Fruit fly (Drosophila melanogaster) whole organism, embryonic: ENCODE results near the gene CG34292.
A peak's percentile ranks its signal among the peaks of the same experiment; 100 is the strongest.

Experiments
- Abd-B ChIP-seq: fragments of 200-800 bp; sonication (Bioruptor generic); optimal IDR thresholded peaks from 2 replicates; lab custom pipeline; 2018; ENCODE audit warnings: missing biosample characterization, mild to moderate bottlenecking, missing genetic modification characterization, moderate library complexity
- CG12236 ChIP-seq: fragments of 200-800 bp; sonication (Bioruptor generic); optimal IDR thresholded peaks from 2 replicates; lab custom pipeline; 2016; ENCODE audit warnings: missing biosample characterization, missing genetic modification characterization
- CG12942 ChIP-seq: fragments of 200-800 bp; sonication (Bioruptor generic); optimal IDR thresholded peaks from 3 replicates; lab custom pipeline; 2016; ENCODE audit warnings: missing biosample characterization, missing genetic modification characterization
- CG13123 ChIP-seq: fragments of 200-800 bp; sonication (Bioruptor generic); optimal IDR thresholded peaks from 2 replicates; lab custom pipeline; 2016; ENCODE audit warnings: missing biosample characterization, missing genetic modification characterization
- CG13296 ChIP-seq: fragments of 200-800 bp; sonication (Bioruptor generic); optimal IDR thresholded peaks from 3 replicates; lab custom pipeline; 2018; ENCODE audit warnings: missing biosample characterization, mild to moderate bottlenecking, missing genetic modification characterization
- CG15073 ChIP-seq: fragments of 200-800 bp; sonication (Bioruptor generic); optimal IDR thresholded peaks from 2 replicates; lab custom pipeline; 2016; ENCODE audit warnings: missing biosample characterization, missing genetic modification characterization
- CG15514 ChIP-seq: fragments of 200-800 bp; sonication (Bioruptor generic); optimal IDR thresholded peaks from 3 replicates; lab custom pipeline; 2017; ENCODE audit warnings: missing biosample characterization, missing genetic modification characterization, mild to moderate bottlenecking, moderate library complexity, missing genetic modification reagents
- CG1602 ChIP-seq: fragments of 200-800 bp; sonication (Bioruptor generic); optimal IDR thresholded peaks from 3 replicates; lab custom pipeline; 2016; ENCODE audit warnings: missing biosample characterization, missing genetic modification characterization
- CG17361 ChIP-seq: fragments of 200-800 bp; sonication (Bioruptor generic); IDR thresholded peaks from 3 replicates; pipeline ENCODE4 v1.3.6; 2022; ENCODE audit warnings: missing biosample characterization, missing genetic modification characterization
- CG17612 ChIP-seq: fragments of 200-800 bp; sonication (Bioruptor generic); IDR thresholded peaks from 2 replicates; pipeline ENCODE4 v1.3.6; 2022; ENCODE audit warnings: missing biosample characterization, missing genetic modification characterization
- CG1832 ChIP-seq: fragments of 200-800 bp; sonication (Bioruptor generic); optimal IDR thresholded peaks from 2 replicates; lab custom pipeline; 2017; ENCODE audit warnings: missing biosample characterization, mild to moderate bottlenecking, missing genetic modification characterization, inconsistent platforms
- CG2120 ChIP-seq: fragments of 200-800 bp; sonication (Bioruptor generic); optimal IDR thresholded peaks from 3 replicates; lab custom pipeline; 2016; ENCODE audit warnings: missing biosample characterization, missing genetic modification characterization
- CG2199 ChIP-seq: fragments of 200-800 bp; sonication (Bioruptor generic); IDR thresholded peaks from 3 replicates; pipeline ENCODE4 v1.3.6; 2022; ENCODE audit warnings: missing biosample characterization, missing genetic modification characterization
- CG32772 ChIP-seq: fragments of 200-800 bp; sonication (Bioruptor generic); IDR thresholded peaks from 2 replicates; pipeline ENCODE4 v1.3.6; 2022; ENCODE audit warnings: missing biosample characterization, missing genetic modification characterization
- CG33557 ChIP-seq: fragments of 200-800 bp; sonication (Bioruptor generic); optimal IDR thresholded peaks from 2 replicates; lab custom pipeline; 2019; ENCODE audit warnings: missing biosample characterization, mild to moderate bottlenecking, missing genetic modification characterization, moderate library complexity
- CG6272 ChIP-seq: fragments of 200-800 bp; sonication (Bioruptor generic); IDR thresholded peaks from 2 replicates; pipeline ENCODE4 v1.3.6; 2022; ENCODE audit warnings: missing biosample characterization, missing genetic modification characterization
- CG7372 ChIP-seq: fragments of 200-800 bp; sonication (Bioruptor generic); IDR thresholded peaks from 2 replicates; pipeline ENCODE4 v1.3.6; 2022; ENCODE audit warnings: missing biosample characterization, missing genetic modification characterization
- CG7556 ChIP-seq: fragments of 200-800 bp; sonication (Bioruptor generic); optimal IDR thresholded peaks from 2 replicates; lab custom pipeline; 2017; ENCODE audit warnings: missing biosample characterization, mild to moderate bottlenecking, missing genetic modification characterization
- CG7963 ChIP-seq: fragments of 200-800 bp; sonication (Bioruptor generic); IDR thresholded peaks from 3 replicates; pipeline ENCODE4 v1.3.6; 2022; ENCODE audit warnings: missing biosample characterization, missing genetic modification characterization; ENCODE audit not compliant: partially characterized antibody
- CG8924 ChIP-seq: fragments of 200-800 bp; optimal IDR thresholded peaks from 3 replicates; lab custom pipeline; 2019; ENCODE audit warnings: missing biosample characterization, mild to moderate bottlenecking, missing genetic modification characterization, moderate library complexity
- CG8944 ChIP-seq: fragments of 200-800 bp; sonication (Bioruptor generic); optimal IDR thresholded peaks from 3 replicates; lab custom pipeline; 2016; ENCODE audit warnings: missing biosample characterization, missing genetic modification characterization
- Camta ChIP-seq: fragments of 200-800 bp; sonication (Bioruptor generic); optimal IDR thresholded peaks from 2 replicates; lab custom pipeline; 2016; ENCODE audit warnings: missing biosample characterization, missing genetic modification characterization
- Chrac-16 ChIP-seq: fragments of 200-800 bp; sonication (Bioruptor generic); optimal IDR thresholded peaks from 3 replicates; lab custom pipeline; 2016; ENCODE audit warnings: missing biosample characterization, missing genetic modification characterization
- Drgx ChIP-seq: fragments of 200-800 bp; sonication (Bioruptor generic); IDR thresholded peaks from 2 replicates; pipeline ENCODE4 v1.3.6; 2022; ENCODE audit warnings: missing biosample characterization, missing genetic modification characterization
- Fer3 ChIP-seq: fragments of 200-800 bp; sonication (Bioruptor generic); optimal IDR thresholded peaks from 2 replicates; lab custom pipeline; 2018; ENCODE audit warnings: missing biosample characterization, mild to moderate bottlenecking, missing genetic modification characterization, moderate library complexity
- Lhr ChIP-seq: fragments of 200-800 bp; sonication (Bioruptor generic); optimal IDR thresholded peaks from 3 replicates; lab custom pipeline; 2017; ENCODE audit warnings: mild to moderate bottlenecking, missing biosample characterization, missing genetic modification reagents, missing genetic modification characterization
- Med ChIP-seq: fragments of 200-800 bp; sonication (Bioruptor generic); peaks from one replicate; lab custom pipeline; 2016; ENCODE audit warnings: missing biosample characterization, missing genetic modification characterization, mild to moderate bottlenecking, inconsistent platforms, moderate library complexity
- Mrtf ChIP-seq: fragments of 200-800 bp; sonication (Bioruptor generic); IDR thresholded peaks from 3 replicates; pipeline ENCODE4 v1.3.6; 2022; ENCODE audit warnings: missing biosample characterization, missing genetic modification characterization
- Optix ChIP-seq: fragments of 200-800 bp; sonication (Bioruptor generic); IDR thresholded peaks from 3 replicates; pipeline ENCODE4 v1.3.6; 2022; ENCODE audit warnings: missing biosample characterization, missing genetic modification characterization
- Scr ChIP-seq: fragments of 200-800 bp; sonication (Bioruptor generic); IDR thresholded peaks from 2 replicates; pipeline ENCODE4 v1.3.6; 2022; ENCODE audit warnings: missing biosample characterization, missing genetic modification characterization; ENCODE audit not compliant: partially characterized antibody
- Sry-β ChIP-seq: fragments of 200-800 bp; sonication (Bioruptor generic); optimal IDR thresholded peaks from 2 replicates; lab custom pipeline; 2018; ENCODE audit warnings: missing biosample characterization, mild to moderate bottlenecking, missing genetic modification characterization, moderate library complexity
- Vsx1 ChIP-seq: fragments of 200-800 bp; sonication (Bioruptor generic); optimal IDR thresholded peaks from 2 replicates; lab custom pipeline; 2017; ENCODE audit warnings: missing biosample characterization, mild to moderate bottlenecking, missing genetic modification characterization, missing genetic modification reagents
- ash1 ChIP-seq: fragments of 200-800 bp; sonication (Bioruptor generic); optimal IDR thresholded peaks from 2 replicates; lab custom pipeline; 2018; ENCODE audit warnings: missing biosample characterization, mild to moderate bottlenecking, missing genetic modification characterization
- bcd ChIP-seq: fragments of 200-800 bp; sonication (Bioruptor generic); optimal IDR thresholded peaks from 2 replicates; lab custom pipeline; 2017; ENCODE audit warnings: missing biosample characterization, mild to moderate bottlenecking, missing genetic modification characterization
- dimm ChIP-seq: fragments of 200-800 bp; sonication (Bioruptor generic); IDR thresholded peaks from 2 replicates; pipeline ENCODE4 v1.3.6; 2022; ENCODE audit warnings: missing biosample characterization, missing genetic modification characterization
- exex ChIP-seq: fragments of 200-800 bp; sonication (Bioruptor generic); optimal IDR thresholded peaks from 4 replicates; lab custom pipeline; 2018; ENCODE audit warnings: missing biosample characterization, mild to moderate bottlenecking, missing genetic modification characterization, moderate library complexity
- fru ChIP-seq: fragments of >200 bp; optimal IDR thresholded peaks from 2 replicates; lab custom pipeline; 2017
- ftz-f1 ChIP-seq: fragments of 200-800 bp; sonication (Bioruptor generic); optimal IDR thresholded peaks from 2 replicates; lab custom pipeline; 2016; ENCODE audit warnings: missing biosample characterization, missing genetic modification characterization
- jing ChIP-seq: fragments of 200-800 bp; sonication (Bioruptor generic); optimal IDR thresholded peaks from 2 replicates; lab custom pipeline; 2018; ENCODE audit warnings: missing biosample characterization, mild to moderate bottlenecking, missing genetic modification characterization
- kay ChIP-seq: fragments of 200-800 bp; sonication (Bioruptor generic); optimal IDR thresholded peaks from 2 replicates; lab custom pipeline; 2016; ENCODE audit warnings: missing biosample characterization, missing genetic modification characterization
- lab ChIP-seq: fragments of 200-800 bp; sonication (Bioruptor generic); optimal IDR thresholded peaks from 3 replicates; lab custom pipeline; 2017; ENCODE audit warnings: missing biosample characterization, missing genetic modification characterization, mild to moderate bottlenecking, moderate library complexity, missing genetic modification reagents
- lilli ChIP-seq: fragments of 200-800 bp; sonication (Bioruptor generic); optimal IDR thresholded peaks from 3 replicates; lab custom pipeline; 2016; ENCODE audit warnings: missing biosample characterization, missing genetic modification characterization
- nerfin-1 ChIP-seq: fragments of 200-800 bp; sonication (Bioruptor generic); optimal IDR thresholded peaks from 3 replicates; lab custom pipeline; 2019; ENCODE audit warnings: missing biosample characterization, mild to moderate bottlenecking, missing genetic modification characterization, moderate library complexity
- pan ChIP-seq, 4 experiments: fragments of >200 bp in 3 of 4; fragments of 200-800 bp in 1 of 4; sonication (Bioruptor generic) in 1 of 4; optimal IDR thresholded peaks in 3 of 4; IDR thresholded peaks in 1 of 4; 2 replicates each; pipeline versions ENCODE4 v1.3.6 to Lab custom; 2017 to 2022; ENCODE audit warnings: missing biosample characterization in 2 of 4, missing genetic modification characterization in 2 of 4, mixed read lengths in 1 of 4
- peb ChIP-seq: fragments of 200-800 bp; sonication (Bioruptor generic); IDR thresholded peaks from 2 replicates; pipeline ENCODE4 v1.3.6; 2022; ENCODE audit warnings: missing biosample characterization, missing genetic modification characterization
- prd ChIP-seq, 3 experiments: fragments of >200 bp in 2 of 3; fragments of 200-800 bp in 1 of 3; sonication (Bioruptor generic) in 1 of 3; optimal IDR thresholded peaks in 2 of 3; IDR thresholded peaks in 1 of 3; 2 replicates in 2 of 3; 3 replicates in 1 of 3; pipeline versions ENCODE4 v1.3.6 to Lab custom; 2017 to 2022; ENCODE audit warnings: missing biosample characterization in 1 of 3, missing genetic modification characterization in 1 of 3
- sob ChIP-seq: fragments of 200-800 bp; sonication (Bioruptor generic); IDR thresholded peaks from 2 replicates; pipeline ENCODE4 v1.3.6; 2022; ENCODE audit warnings: missing biosample characterization, missing genetic modification characterization
- ssp ChIP-seq: fragments of 200-800 bp; sonication (Bioruptor generic); IDR thresholded peaks from 2 replicates; pipeline ENCODE4 v1.3.6; 2022; ENCODE audit warnings: missing biosample characterization, missing genetic modification characterization

The CG34292 gene

dm6 chr3R:27111784-27112602 is 50.0 kb downstream of the CG34292 start, which contains the start of the genes gb and CG5815 (continued):
- peak; percentile 87 for TF ChIP-seq CG15514 (GFP tag; lab: Kevin White, UChicago)
- TF ChIP-seq CG12236 (GFP tag; lab: Kevin White, UChicago), result peak; percentile 16
- TF ChIP-seq fru (lab: Kevin White, UChicago), result no peak
- peak; percentile 85 for TF ChIP-seq CG6272 (GFP tag; lab: Robert Waterston, UW)
- TF ChIP-seq CG33557, result peak; percentile 77
- peak; percentile 86 for TF ChIP-seq CG7556 (GFP tag; lab: Kevin White, UChicago)
- TF ChIP-seq CG32772 (GFP tag; lab: Robert Waterston, UW), result peak; percentile 87
- peak; percentile 96 for TF ChIP-seq lilli (GFP tag; lab: Kevin White, UChicago)
- peak; percentile 91 for TF ChIP-seq bcd
- TF ChIP-seq exex (tag; lab: Kevin White, UChicago), result peak; percentile 61
- TF ChIP-seq CG7372 (GFP tag; lab: Robert Waterston, UW), result peak; percentile 83
- TF ChIP-seq jing (GFP tag; lab: Kevin White, UChicago), result peak; percentile 76
- peak; percentile 65 for TF ChIP-seq CG8944 (GFP tag; lab: Kevin White, UChicago)
- TF ChIP-seq CG12942 (GFP tag; lab: Kevin White, UChicago), result peak; percentile 89
- peak; percentile 83 for TF ChIP-seq ssp (GFP tag; lab: Robert Waterston, UW)
- TF ChIP-seq peb (GFP tag; lab: Robert Waterston, UW), result peak; percentile 73
- peak; percentile 80 for TF ChIP-seq kay (GFP tag; lab: Kevin White, UChicago)
- TF ChIP-seq Drgx (GFP tag; lab: Robert Waterston, UW), result peak; percentile 91
- peak; percentile 73 for TF ChIP-seq Camta (GFP tag; lab: Kevin White, UChicago)
- peak; percentile 79 for TF ChIP-seq nerfin-1
- peak; percentile 88 for TF ChIP-seq CG7963
- TF ChIP-seq Med, result peak; percentile 97
- TF ChIP-seq CG15073 (GFP tag; lab: Kevin White, UChicago), result peak; percentile 32
- peak; percentile 94 for TF ChIP-seq CG17361 (GFP tag; lab: Robert Waterston, UW)
- TF ChIP-seq pan (optimal IDR thresholded peaks at IDR 0.05; lab: Kevin White, UChicago), result no peak
- peak in 1 of 2 experiments; percentile 90 for TF ChIP-seq pan (GFP tag; optimal IDR thresholded peaks at IDR 0.05 in 1 of 2, IDR thresholded peaks at IDR 0.05 in 1 of 2)
- peak; percentile 87 for TF ChIP-seq CG13296 (GFP tag; lab: Kevin White, UChicago)
- TF ChIP-seq Chrac-16 (GFP tag; lab: Kevin White, UChicago), result peak; percentile 93
- TF ChIP-seq Fer3 (tag; lab: Kevin White, UChicago), result peak; percentile 91
- TF ChIP-seq CG8924, result peak; percentile 91
- peak; percentile 88 for TF ChIP-seq Mrtf (GFP tag; lab: Robert Waterston, UW)
- TF ChIP-seq CG2199 (GFP tag; lab: Robert Waterston, UW), result peak; percentile 25; the same call in 1 of the 3 replicates
- TF ChIP-seq Abd-B (GFP tag; lab: Kevin White, UChicago), result peak; percentile 90
- TF ChIP-seq Vsx1, result no peak
- peak; percentile 83 for TF ChIP-seq CG13123 (GFP tag; lab: Kevin White, UChicago)
- peak; percentile 77 for TF ChIP-seq CG1832
- peak; percentile 78 for TF ChIP-seq ftz-f1 (GFP tag; lab: Kevin White, UChicago)
- peak; percentile 91 for TF ChIP-seq CG1602
- TF ChIP-seq sob (GFP tag; lab: Robert Waterston, UW), result peak; percentile 84
- peak; percentile 96 for TF ChIP-seq Scr
- peak; percentile 56 for TF ChIP-seq dimm
- TF ChIP-seq CG17612 (GFP tag; lab: Robert Waterston, UW), result peak; percentile 63; the same call in 1 of the 2 replicates
- TF ChIP-seq Lhr (GFP tag; lab: Kevin White, UChicago), result peak; percentile 95
- peak; percentile 90 for TF ChIP-seq Optix (GFP tag; lab: Robert Waterston, UW)
- peak; percentile 96 for TF ChIP-seq CG2120
- no peak for TF ChIP-seq prd (optimal IDR thresholded peaks at IDR 0.05; lab: Kevin White, UChicago)
- peak; percentile 95 for TF ChIP-seq prd (GFP tag; IDR thresholded peaks at IDR 0.05; lab: Robert Waterston, UW)
- TF ChIP-seq ash1 (GFP tag; lab: Kevin White, UChicago), result no peak
- peak; percentile 95 for TF ChIP-seq lab (GFP tag; lab: Kevin White, UChicago)
- TF ChIP-seq Sry-β (GFP tag; lab: Kevin White, UChicago), result peak; percentile 92
